Fruit fly (Drosophila melanogaster) whole organism, adult: ENCODE measurements around the gene Or13a.

Experiments
- CG11617 ChIP-seq: fragments of 200-800 bp; sonication (Bioruptor generic); optimal IDR thresholded peaks from 2 replicates; lab custom pipeline; 2017; ENCODE audit warnings: mild to moderate bottlenecking, missing biosample characterization, missing genetic modification reagents, missing genetic modification characterization
- CG1620 ChIP-seq: fragments of 200-800 bp; sonication (Bioruptor generic); optimal IDR thresholded peaks from 2 replicates; lab custom pipeline; 2016; ENCODE audit warnings: missing biosample characterization, missing genetic modification characterization
- CG33017 ChIP-seq: fragments of 200-800 bp; sonication (Bioruptor generic); optimal IDR thresholded peaks from 2 replicates; lab custom pipeline; 2018; ENCODE audit warnings: missing biosample characterization, mild to moderate bottlenecking, missing genetic modification characterization, moderate library complexity
- CG5204 ChIP-seq: fragments of 200-800 bp; sonication (Bioruptor generic); optimal IDR thresholded peaks from 2 replicates; lab custom pipeline; 2016; ENCODE audit warnings: missing biosample characterization, missing genetic modification characterization
- CG7101 ChIP-seq: fragments of 200-800 bp; sonication (Bioruptor generic); optimal IDR thresholded peaks from 2 replicates; lab custom pipeline; 2018; ENCODE audit warnings: missing biosample characterization, mild to moderate bottlenecking, missing genetic modification characterization, moderate library complexity
- Clk ChIP-seq: fragments of 200-800 bp; sonication (Bioruptor generic); optimal IDR thresholded peaks from 2 replicates; lab custom pipeline; 2017; ENCODE audit warnings: missing biosample characterization, missing genetic modification characterization
- Hr96 ChIP-seq: fragments of 200-800 bp; sonication (Bioruptor generic); optimal IDR thresholded peaks from 2 replicates; lab custom pipeline; 2016; ENCODE audit warnings: missing biosample characterization, missing genetic modification characterization
- Mnt ChIP-seq: fragments of 200-800 bp; sonication (Bioruptor generic); optimal IDR thresholded peaks from 2 replicates; lab custom pipeline; 2016; ENCODE audit warnings: missing biosample characterization, mild to moderate bottlenecking, missing genetic modification characterization
- bab1 ChIP-seq: fragments of 200-800 bp; sonication (Bioruptor generic); optimal IDR thresholded peaks from 3 replicates; lab custom pipeline; 2019; ENCODE audit warnings: missing biosample characterization, mild to moderate bottlenecking, missing genetic modification characterization, moderate library complexity
- cic ChIP-seq: fragments of 200-800 bp; sonication (Bioruptor generic); optimal IDR thresholded peaks from 2 replicates; lab custom pipeline; 2017; ENCODE audit warnings: missing biosample characterization, mild to moderate bottlenecking, missing genetic modification characterization, moderate library complexity
- kay ChIP-seq: fragments of 200-800 bp; sonication (Bioruptor generic); peaks from one replicate; lab custom pipeline; 2016; ENCODE audit warnings: missing biosample characterization, missing genetic modification characterization, borderline replicate concordance
- ovo ChIP-seq: fragments of 200-800 bp; sonication (Bioruptor generic); optimal IDR thresholded peaks from 2 replicates; lab custom pipeline; 2016; ENCODE audit warnings: missing biosample characterization, missing genetic modification characterization
- tj ChIP-seq: fragments of 200-800 bp; sonication (Bioruptor generic); optimal IDR thresholded peaks from 3 replicates; lab custom pipeline; 2017; ENCODE audit warnings: missing biosample characterization, mild to moderate bottlenecking, missing genetic modification characterization, moderate library complexity

The Or13a gene

dm6 chrX:15992527-15992897 is 18.3 kb downstream of the Or13a start:
- TF ChIP-seq kay (GFP tag; lab: Kevin White, UChicago), result peak; percentile 93
- TF ChIP-seq Mnt (GFP tag; lab: Kevin White, UChicago), result peak; percentile 2
- TF ChIP-seq tj (GFP tag; lab: Kevin White, UChicago), result no peak

- TF ChIP-seq Mnt (GFP tag; lab: Kevin White, UChicago) (peak; percentile 99), Clk (GFP tag; lab: Kevin White, UChicago) (no peak)
Observed at dm6 chrX:15996831-15997230, 22.6 kb downstream of the Or13a start, which contains the start of gene CG8939. Gene CG8939, plus strand, starts transcription at chrX:15997016.

dm6 chrX:16005066-16005465 is 30.8 kb downstream of the Or13a start:
- TF ChIP-seq CG5204 (no peak), CG33017 (tag; lab: Kevin White, UChicago) (no peak), tj (GFP tag; lab: Kevin White, UChicago) (no peak), kay (GFP tag; lab: Kevin White, UChicago) (peak; percentile 74)

dm6 chrX:16005551-16006197 is 31.4 kb downstream of the Or13a start, which contains the start of the genes vap and CG12698:
Gene vap, minus strand, starts transcription at chrX:16005812.
Gene CG12698, plus strand, starts transcription at chrX:16006147.
- peak; percentile 56 for TF ChIP-seq kay (GFP tag; lab: Kevin White, UChicago)
- peak; percentile 24 for TF ChIP-seq ovo (GFP tag; lab: Kevin White, UChicago)
- no peak for TF ChIP-seq Clk (GFP tag; lab: Kevin White, UChicago)

- TF ChIP-seq Hr96 (GFP tag; lab: Kevin White, UChicago) (no peak), CG5204 (no peak), cic (no peak), CG1620 (no peak), bab1 (GFP tag; lab: Kevin White, UChicago) (no peak), kay (GFP tag; lab: Kevin White, UChicago) (no peak), CG7101 (tag; lab: Kevin White, UChicago) (no peak), CG11617 (GFP tag; lab: Kevin White, UChicago) (no peak)
Observed at dm6 chrX:16008814-16009213, 34.6 kb downstream of the Or13a start, which contains the start of gene Muc14A. Gene Muc14A, plus strand, starts transcription at chrX:16009114.
